Worm (Caenorhabditis elegans): ENCODE data around the gene Y41C4A.9.

- TF ChIP-seq ceh-39 (tag; optimal IDR thresholded peaks at IDR 0.05) (no peak), ztf-11 (tag; optimal IDR thresholded peaks at IDR 0.05) (no peak), ceh-43 (GFP tag; optimal IDR thresholded peaks at IDR 0.05) (no peak), bed-3 (GFP tag; optimal IDR thresholded peaks at IDR 0.05) (no peak), cnd-1 (tag; optimal IDR thresholded peaks at IDR 0.05) (no peak), M03D4.4 (tag; optimal IDR thresholded peaks at IDR 0.05) (no peak), unc-39 (tag; optimal IDR thresholded peaks at IDR 0.05) (no peak), mab-5 (tag; optimal IDR thresholded peaks at IDR 0.05) (no peak), unc-120 (tag; optimal IDR thresholded peaks at IDR 0.05; ENCODE audit: poor library complexity, severe bottlenecking) (no peak), nhr-237 (tag; optimal IDR thresholded peaks at IDR 0.05) (no peak), mep-1 (tag; optimal IDR thresholded peaks at IDR 0.05) (no peak), pha-4 (tag; optimal IDR thresholded peaks at IDR 0.05) (no peak)
Observed at ce11 chrIII:11750817-11751216, 32.4 kb upstream of the Y41C4A.9 start.
